Worm (Caenorhabditis elegans) whole organism, L2 larva: ENCODE data around the gene herd-1.

Source experiments
- ama-1 ChIP-seq: fragments of 150-350 bp; optimal IDR thresholded peaks from 2 replicates; lab custom pipeline; 2018; ENCODE audit warnings: inconsistent platforms
- elt-3 ChIP-seq: sonication (generic microtip); optimal IDR thresholded peaks from 2 replicates; lab custom pipeline; 2017; ENCODE audit warnings: missing biosample characterization, missing genetic modification characterization
- nhr-11 ChIP-seq: fragments of 150-350 bp; optimal IDR thresholded peaks from 2 replicates; lab custom pipeline; 2014; ENCODE audit warnings: missing biosample characterization, missing genetic modification characterization

DNA sequence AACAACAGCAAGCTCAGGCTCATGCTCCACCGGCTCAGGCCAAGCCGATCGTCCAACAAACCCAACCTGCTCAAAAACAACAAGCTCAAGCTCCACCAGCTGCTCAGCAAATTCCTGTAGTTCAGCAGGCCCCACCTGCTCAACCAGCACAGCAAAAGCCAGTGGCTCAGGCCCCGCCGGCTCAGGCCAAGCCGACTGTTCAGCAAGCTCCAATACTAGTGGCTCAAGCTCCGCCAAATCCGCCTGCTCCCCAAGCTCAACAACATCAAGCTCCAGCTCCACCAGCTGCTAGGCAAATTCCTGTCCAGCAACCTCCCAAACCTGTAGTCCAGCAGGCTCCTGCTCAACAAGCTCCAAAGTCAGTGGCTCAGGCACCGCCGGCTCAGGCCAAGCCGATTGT is 26.5 kb upstream of the herd-1 start:
- no peak for TF ChIP-seq elt-3
- TF ChIP-seq nhr-11 = no peak
- no peak for TF ChIP-seq ama-1
